Fruit fly (Drosophila melanogaster): ENCODE measurements around the gene Prat2.

The Prat2 gene

dm6 chr3L:6906758-6907157, 7.9 kb downstream of the Prat2 start:
- TF ChIP-seq Sox14 (GFP tag; optimal IDR thresholded peaks at IDR 0.05) (no peak), fkh (GFP tag; optimal IDR thresholded peaks at IDR 0.05) (no peak), CG6808 (GFP tag; optimal IDR thresholded peaks at IDR 0.05) (no peak), Ets96B (tag; optimal IDR thresholded peaks at IDR 0.05) (no peak), svp (GFP tag) (peak; percentile 13), OdsH (GFP tag; optimal IDR thresholded peaks at IDR 0.05) (no peak), CG3032 (tag; optimal IDR thresholded peaks at IDR 0.05) (no peak), CG8632 (GFP tag; optimal IDR thresholded peaks at IDR 0.05) (no peak), CG6163 (GFP tag; IDR thresholded peaks at IDR 0.05) (no peak)

dm6 chr3L:6903985-6904384, 10.7 kb downstream of the Prat2 start:
- no peak for TF ChIP-seq CG34406 (GFP tag; optimal IDR thresholded peaks at IDR 0.05)
- TF ChIP-seq CG8119 (GFP tag; IDR thresholded peaks at IDR 0.05): 0 out of 3 replicates have a peak, but pooled peaks have one; percentile 40
- peak; percentile 37 for TF ChIP-seq esn (GFP tag; optimal IDR thresholded peaks at IDR 0.05)
- TF ChIP-seq fd85E (GFP tag; optimal IDR thresholded peaks at IDR 0.05): no peak
- TF ChIP-seq Met (GFP tag; optimal IDR thresholded peaks at IDR 0.05): peak; percentile 7
- no peak for TF ChIP-seq CG6792 (GFP tag; optimal IDR thresholded peaks at IDR 0.05)
- TF ChIP-seq eg (GFP tag; IDR thresholded peaks at IDR 0.05): peak; percentile 36; the same call in 2 of the 3 replicates
- no peak for TF ChIP-seq CG16779 (tag; optimal IDR thresholded peaks at IDR 0.05)
- TF ChIP-seq CG10631 (GFP tag; optimal IDR thresholded peaks at IDR 0.05): no peak
- no peak for TF ChIP-seq Lpt (GFP tag; optimal IDR thresholded peaks at IDR 0.05)
- no peak for TF ChIP-seq CG4318 (GFP tag; optimal IDR thresholded peaks at IDR 0.05)
- TF ChIP-seq Eip78C (GFP tag): peak; percentile 63
- no peak for TF ChIP-seq vri (GFP tag; optimal IDR thresholded peaks at IDR 0.05)
- TF ChIP-seq Sox14 (GFP tag; optimal IDR thresholded peaks at IDR 0.05): peak; percentile 11
- peak in 1 of 2 experiments; percentile 13 for TF ChIP-seq ss (GFP tag; optimal IDR thresholded peaks at IDR 0.05)
- TF ChIP-seq dsx (GFP tag; optimal IDR thresholded peaks at IDR 0.05; ENCODE audit: poor library complexity, severe bottlenecking): no peak
- peak; percentile 55; the same call in 2 of the 3 replicates for TF ChIP-seq CG6163 (GFP tag; IDR thresholded peaks at IDR 0.05)
- TF ChIP-seq CG7368 (GFP tag; optimal IDR thresholded peaks at IDR 0.05): no peak
- TF ChIP-seq CG1621 (tag; optimal IDR thresholded peaks at IDR 0.05): peak; percentile 31
- no peak for TF ChIP-seq acj6 (GFP tag; optimal IDR thresholded peaks at IDR 0.05)
- TF ChIP-seq CG3032 (tag; optimal IDR thresholded peaks at IDR 0.05): no peak
- TF ChIP-seq CG11762 (GFP tag; optimal IDR thresholded peaks at IDR 0.05; ENCODE audit: insufficient read depth): peak; percentile 0
- TF ChIP-seq svp (GFP tag): peak; percentile 19
- TF ChIP-seq CG15336 (GFP tag; IDR thresholded peaks at IDR 0.05): no peak; the same call in 1 of the 2 replicates
- no peak for TF ChIP-seq CG31627 (GFP tag; optimal IDR thresholded peaks at IDR 0.05)
- TF ChIP-seq CG6276 (GFP tag; optimal IDR thresholded peaks at IDR 0.05): no peak
- TF ChIP-seq CG3919 (GFP tag; optimal IDR thresholded peaks at IDR 0.05): no peak
- TF ChIP-seq CG6808 (GFP tag; optimal IDR thresholded peaks at IDR 0.05): no peak
- no peak for TF ChIP-seq lz (GFP tag; optimal IDR thresholded peaks at IDR 0.05)
- TF ChIP-seq pdm3 (GFP tag; optimal IDR thresholded peaks at IDR 0.05): no peak
- no peak for TF ChIP-seq Sox102F (GFP tag; optimal IDR thresholded peaks at IDR 0.05)
- no peak for TF ChIP-seq Eip93F (GFP tag; optimal IDR thresholded peaks at IDR 0.05)
- no peak for TF ChIP-seq topi (GFP tag; optimal IDR thresholded peaks at IDR 0.05)
- TF ChIP-seq Ets96B (tag; optimal IDR thresholded peaks at IDR 0.05): no peak
- TF ChIP-seq salr (GFP tag; optimal IDR thresholded peaks at IDR 0.05): no peak
- TF ChIP-seq OdsH (GFP tag; optimal IDR thresholded peaks at IDR 0.05): no peak
- TF ChIP-seq CG10669 (GFP tag; optimal IDR thresholded peaks at IDR 0.05): no peak
- peak; percentile 55 for TF ChIP-seq Gug (GFP tag; IDR thresholded peaks at IDR 0.05)
- no peak for TF ChIP-seq Hr39 (GFP tag; optimal IDR thresholded peaks at IDR 0.05)
